Worm (Caenorhabditis elegans) whole organism, young adult: ENCODE results near the gene Y82E9BL.6.

Source experiments
- B0261.1 ChIP-seq: sonication (generic microtip); optimal IDR thresholded peaks from 2 replicates; lab custom pipeline; 2016; ENCODE audit warnings: mild to moderate bottlenecking, missing genetic modification characterization, moderate library complexity, missing compliant biosample characterization
- F10E7.11 ChIP-seq: sonication (generic microtip); optimal IDR thresholded peaks from 2 replicates; lab custom pipeline; 2017; ENCODE audit warnings: mild to moderate bottlenecking, missing genetic modification characterization, moderate library complexity, missing compliant biosample characterization
- ceh-91 ChIP-seq: fragments of 200-800 bp; sonication (Bioruptor generic); IDR thresholded peaks from 2 replicates; pipeline ENCODE4 v1.3.6; 2022; ENCODE audit warnings: missing genetic modification reagents, missing genetic modification characterization, missing compliant biosample characterization
- dpl-1 ChIP-seq: fragments of 150-350 bp; optimal IDR thresholded peaks from 2 replicates; lab custom pipeline; 2014; ENCODE audit warnings: missing biosample characterization, missing genetic modification reagents, missing genetic modification characterization
- efl-1 ChIP-seq: fragments of 150-350 bp; optimal IDR thresholded peaks from 2 replicates; lab custom pipeline; 2014; ENCODE audit warnings: missing biosample characterization, missing genetic modification reagents, missing genetic modification characterization
- hmg-1.2 ChIP-seq: fragments of 200-800 bp; sonication (Bioruptor generic); IDR thresholded peaks from 2 replicates; pipeline ENCODE4 v1.3.6; 2022; ENCODE audit warnings: missing genetic modification reagents, missing genetic modification characterization, missing compliant biosample characterization
- lin-35 ChIP-seq, 3 experiments: fragments of 150-350 bp in 2 of 3; sonication (generic microtip) in 1 of 3; optimal IDR thresholded peaks; 2 replicates each; lab custom pipeline; 2014 to 2018; ENCODE audit warnings: missing biosample characterization in 3 of 3, missing genetic modification characterization in 3 of 3, missing genetic modification reagents in 3 of 3
- nhr-90 ChIP-seq: sonication (generic microtip); optimal IDR thresholded peaks from 2 replicates; lab custom pipeline; 2016; ENCODE audit warnings: missing genotype, mild to moderate bottlenecking, missing genetic modification characterization, missing compliant biosample characterization
- snpc-4 ChIP-seq, 5 experiments: fragments of 150-350 bp in 1 of 5; sonication (generic microtip) in 4 of 5; optimal IDR thresholded peaks; 2 replicates each; lab custom pipeline; 2014 to 2018; ENCODE audit warnings: missing genetic modification characterization in 5 of 5, missing biosample characterization in 3 of 5, antibody characterized with exemption in 2 of 5, mild to moderate bottlenecking in 2 of 5, missing compliant biosample characterization in 2 of 5, missing genotype in 2 of 5, moderate library complexity in 2 of 5, missing genetic modification reagents in 1 of 5
- tlf-1 ChIP-seq: fragments of 200-800 bp; sonication (Bioruptor generic); optimal IDR thresholded peaks from 2 replicates; lab custom pipeline; 2018; ENCODE audit warnings: mild to moderate bottlenecking, missing genetic modification characterization, missing compliant biosample characterization

ce11 chrIII:1324513-1324912, 21.1 kb downstream of the Y82E9BL.6 start, which contains the start of gene fbxa-14:
- TF ChIP-seq hmg-1.2 (GFP tag; lab: Robert Waterston, UW) (no peak), B0261.1 (tag; lab: Kevin White, UChicago) (no peak), nhr-90 (no peak), snpc-4 (GFP tag; optimal IDR thresholded peaks at IDR 0.05; lab: Kevin White, UChicago) (no peak), snpc-4 (tag; optimal IDR thresholded peaks at IDR 0.05; lab: Kevin White, UChicago) (no peak), efl-1 (GFP tag; lab: Kevin White, UChicago) (no peak), ceh-91 (GFP tag; lab: Robert Waterston, UW) (no peak), tlf-1 (GFP tag; lab: Kevin White, UChicago) (no peak), F10E7.11 (tag; lab: Kevin White, UChicago) (no peak), dpl-1 (GFP tag; lab: Kevin White, UChicago) (no peak), lin-35 (GFP tag; optimal IDR thresholded peaks at IDR 0.05; lab: Kevin White, UChicago) (no peak)
